Worm (Caenorhabditis elegans) whole organism, early embryonic: ENCODE results near the gene clec-184.
A peak's percentile ranks its signal among the peaks of the same experiment; 100 is the strongest.

Source experiments
- B0310.2 ChIP-seq: sonication (generic microtip); optimal IDR thresholded peaks from 2 replicates; lab custom pipeline; 2016; ENCODE audit warnings: mild to moderate bottlenecking, missing genetic modification characterization, missing compliant biosample characterization
- F13C5.2 ChIP-seq: sonication (generic microtip); optimal IDR thresholded peaks from 2 replicates; lab custom pipeline; 2017; ENCODE audit warnings: mild to moderate bottlenecking, missing genetic modification characterization, inconsistent platforms, missing compliant biosample characterization
- aly-1 ChIP-seq: sonication (generic microtip); optimal IDR thresholded peaks from 2 replicates; lab custom pipeline; 2016; ENCODE audit warnings: missing genetic modification characterization, missing compliant biosample characterization
- ama-1 ChIP-seq: fragments of 150-350 bp; optimal IDR thresholded peaks from 2 replicates; lab custom pipeline; 2014
- ceh-13 ChIP-seq: fragments of 200-800 bp; sonication (Bioruptor generic); optimal IDR thresholded peaks from 2 replicates; lab custom pipeline; 2018; ENCODE audit warnings: mild to moderate bottlenecking, missing genetic modification characterization, missing compliant biosample characterization
- ceh-36 ChIP-seq: sonication (generic microtip); optimal IDR thresholded peaks from 2 replicates; lab custom pipeline; 2016; ENCODE audit warnings: missing genetic modification characterization, inconsistent platforms, missing compliant biosample characterization
- ets-7 ChIP-seq: sonication (generic microtip); optimal IDR thresholded peaks from 2 replicates; lab custom pipeline; 2016; ENCODE audit warnings: missing genotype, missing genetic modification characterization, missing compliant biosample characterization
- flt-1 ChIP-seq: fragments of 200-800 bp; sonication (Bioruptor generic); IDR thresholded peaks from 2 replicates; pipeline ENCODE4 v1.3.6; 2022; ENCODE audit warnings: missing genetic modification characterization, missing compliant biosample characterization
- hmbx-1 ChIP-seq: sonication (generic microtip); optimal IDR thresholded peaks from 2 replicates; lab custom pipeline; 2016; ENCODE audit warnings: mild to moderate bottlenecking, missing genetic modification characterization, missing compliant biosample characterization
- hmg-4 ChIP-seq: fragments of 200-800 bp; sonication (Bioruptor generic); optimal IDR thresholded peaks from 2 replicates; lab custom pipeline; 2018; ENCODE audit warnings: mild to moderate bottlenecking, missing genetic modification characterization, missing compliant biosample characterization
- hnd-1 ChIP-seq: sonication (generic microtip); optimal IDR thresholded peaks from 2 replicates; lab custom pipeline; 2016; ENCODE audit warnings: missing genetic modification characterization, missing compliant biosample characterization
- pes-1 ChIP-seq: fragments of 200-800 bp; sonication (Bioruptor generic); IDR thresholded peaks from 2 replicates; pipeline ENCODE4 v1.3.6; 2022; ENCODE audit warnings: missing genetic modification reagents, missing genetic modification characterization, missing compliant biosample characterization
- scrt-1 ChIP-seq: fragments of 200-800 bp; sonication (Bioruptor generic); IDR thresholded peaks from 2 replicates; pipeline ENCODE4 v1.3.6; 2022; ENCODE audit warnings: missing genetic modification characterization, missing compliant biosample characterization
- sea-1 ChIP-seq: fragments of 200-800 bp; sonication (Bioruptor generic); conservative IDR thresholded peaks from 2 replicates; pipeline ENCODE4 v1.3.6; 2022; ENCODE audit warnings: missing genetic modification characterization, missing compliant biosample characterization
- tbx-11 ChIP-seq: fragments of 200-800 bp; sonication (Bioruptor generic); IDR thresholded peaks from 2 replicates; pipeline ENCODE4 v1.3.6; 2022; ENCODE audit warnings: missing genetic modification characterization, missing compliant biosample characterization
- tbx-37 ChIP-seq: fragments of 200-800 bp; sonication (Bioruptor generic); conservative IDR thresholded peaks from 2 replicates; pipeline ENCODE4 v1.3.6; 2022; ENCODE audit warnings: missing genetic modification reagents, missing genetic modification characterization, missing compliant biosample characterization
- tra-4 ChIP-seq: sonication (generic microtip); optimal IDR thresholded peaks from 2 replicates; lab custom pipeline; 2017; ENCODE audit warnings: missing genetic modification characterization, missing compliant biosample characterization

clec-184 gene

ce11 chrIV:12431755-12432154, 685 bp upstream of the clec-184 start:
- TF ChIP-seq aly-1 (tag; lab: Kevin White, UChicago) (no peak), F13C5.2 (tag; lab: Kevin White, UChicago) (no peak), ceh-13 (no peak), sea-1 (GFP tag; lab: Robert Waterston, UW) (no peak), scrt-1 (GFP tag; lab: Robert Waterston, UW) (no peak), B0310.2 (no peak), hmbx-1 (tag; lab: Kevin White, UChicago) (no peak), ets-7 (tag; lab: Kevin White, UChicago) (no peak)

- TF ChIP-seq pes-1 (no peak), aly-1 (tag; lab: Kevin White, UChicago) (no peak), tra-4 (tag; lab: Kevin White, UChicago) (no peak), ets-7 (tag; lab: Kevin White, UChicago) (no peak), B0310.2 (no peak), sea-1 (GFP tag; lab: Robert Waterston, UW) (no peak), flt-1 (no peak), hnd-1 (no peak), hmbx-1 (tag; lab: Kevin White, UChicago) (no peak), hmg-4 (GFP tag; lab: Kevin White, UChicago) (no peak), F13C5.2 (tag; lab: Kevin White, UChicago) (no peak), ceh-36 (tag; lab: Kevin White, UChicago) (no peak), ama-1 (lab: Kevin White, UChicago) (no peak), scrt-1 (GFP tag; lab: Robert Waterston, UW) (no peak), tbx-11 (GFP tag; lab: Robert Waterston, UW) (no peak), ceh-13 (no peak), tbx-37 (GFP tag; lab: Robert Waterston, UW) (no peak)
Measured at ce11 chrIV:12435442-12435841, 3.0 kb downstream of the clec-184 start, which contains the start of gene irg-4. irg-4 (plus strand) TSS chrIV:12435833.

- TF ChIP-seq scrt-1 (GFP tag; lab: Robert Waterston, UW) = no peak
- TF ChIP-seq tra-4 (tag; lab: Kevin White, UChicago) = no peak
- no peak for TF ChIP-seq hmbx-1 (tag; lab: Kevin White, UChicago)
- no peak for TF ChIP-seq sea-1 (GFP tag; lab: Robert Waterston, UW)
- TF ChIP-seq ceh-36 (tag; lab: Kevin White, UChicago) = no peak
- TF ChIP-seq hmg-4 (GFP tag; lab: Kevin White, UChicago) = no peak
- TF ChIP-seq hnd-1 = no peak
- TF ChIP-seq F13C5.2 (tag; lab: Kevin White, UChicago) = no peak
- TF ChIP-seq flt-1 = no peak
- no peak for TF ChIP-seq pes-1
- no peak for TF ChIP-seq tbx-37 (GFP tag; lab: Robert Waterston, UW)
- no peak for TF ChIP-seq B0310.2
- no peak for TF ChIP-seq ets-7 (tag; lab: Kevin White, UChicago)
- TF ChIP-seq ceh-13 = no peak
Measured at ce11 chrIV:12438359-12438758, 5.9 kb downstream of the clec-184 start, which contains the start of gene clec-185. clec-185 (plus strand) TSS chrIV:12438659.

- TF ChIP-seq F13C5.2 (tag; lab: Kevin White, UChicago) (no peak), ets-7 (tag; lab: Kevin White, UChicago) (no peak)
Measured at ce11 chrIV:12441715-12442114, 9.3 kb downstream of the clec-184 start, which contains the start of gene C25G4.17. C25G4.17 (plus strand) TSS chrIV:12442015.

ce11 chrIV:12443936-12444335, 11.5 kb downstream of the clec-184 start, which contains the start of gene C25G4.2:
C25G4.2 (minus strand) TSS chrIV:12444035.
- TF ChIP-seq B0310.2 (no peak), sea-1 (GFP tag; lab: Robert Waterston, UW) (no peak), ama-1 (lab: Kevin White, UChicago) (no peak), tbx-11 (GFP tag; lab: Robert Waterston, UW) (no peak), ceh-36 (tag; lab: Kevin White, UChicago) (no peak), aly-1 (tag; lab: Kevin White, UChicago) (no peak), pes-1 (no peak), tra-4 (tag; lab: Kevin White, UChicago) (no peak), hnd-1 (no peak), tbx-37 (GFP tag; lab: Robert Waterston, UW) (no peak)

- TF ChIP-seq sea-1 (GFP tag; lab: Robert Waterston, UW) (no peak), B0310.2 (no peak), tra-4 (tag; lab: Kevin White, UChicago) (no peak), flt-1 (no peak), hnd-1 (no peak), ets-7 (tag; lab: Kevin White, UChicago) (no peak), aly-1 (tag; lab: Kevin White, UChicago) (no peak)
Measured at ce11 chrIV:12445463-12445934, 13.1 kb downstream of the clec-184 start, which contains the start of gene C25G4.3. C25G4.3 (minus strand) TSS chrIV:12445884.

- TF ChIP-seq ceh-13 = no peak
- peak; percentile 18 for TF ChIP-seq F13C5.2 (tag; lab: Kevin White, UChicago)
- TF ChIP-seq pes-1 = no peak
- TF ChIP-seq tbx-37 (GFP tag; lab: Robert Waterston, UW) = no peak
- no peak for TF ChIP-seq tra-4 (tag; lab: Kevin White, UChicago)
- TF ChIP-seq hnd-1 = no peak
- TF ChIP-seq tbx-11 (GFP tag; lab: Robert Waterston, UW) = no peak
Measured at ce11 chrIV:12451225-12451831, 18.9 kb downstream of the clec-184 start, which contains the start of gene dpy-26. dpy-26 (minus strand) TSS chrIV:12451335.

DNA sequence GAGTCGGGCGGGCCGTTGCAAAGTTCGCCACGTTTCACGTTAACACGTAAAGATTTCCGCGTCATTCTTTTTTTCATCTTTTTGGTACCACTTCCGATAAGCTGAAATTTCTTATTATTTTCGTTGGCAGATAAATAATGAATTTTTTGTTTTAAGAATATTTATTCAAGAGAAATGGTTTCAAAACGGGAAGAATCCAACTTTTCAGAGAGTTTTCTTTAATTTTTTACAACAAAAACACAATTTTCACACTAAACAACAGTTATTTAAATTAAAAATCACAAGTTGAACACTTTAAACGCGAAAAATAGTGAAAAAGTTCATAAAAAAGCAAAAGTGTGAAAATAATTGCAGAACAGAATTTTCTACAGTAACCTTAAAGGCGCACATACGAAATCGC, 21.7 kb downstream of the clec-184 start, which contains the start of gene spe-44:
Gene spe-44, minus strand, starts transcription at position 101 of the 400 bp plus-strand sequence.
- TF ChIP-seq ets-7 (tag; lab: Kevin White, UChicago) = no peak
- no peak for TF ChIP-seq hmbx-1 (tag; lab: Kevin White, UChicago)
- TF ChIP-seq ceh-36 (tag; lab: Kevin White, UChicago) = no peak
- no peak for TF ChIP-seq hnd-1
- no peak for TF ChIP-seq sea-1 (GFP tag; lab: Robert Waterston, UW)
- TF ChIP-seq pes-1 = no peak
- no peak for TF ChIP-seq scrt-1 (GFP tag; lab: Robert Waterston, UW)
- no peak for TF ChIP-seq F13C5.2 (tag; lab: Kevin White, UChicago)
- no peak for TF ChIP-seq tbx-37 (GFP tag; lab: Robert Waterston, UW)
- TF ChIP-seq B0310.2 = no peak
- TF ChIP-seq flt-1 = no peak
- no peak for TF ChIP-seq aly-1 (tag; lab: Kevin White, UChicago)
- TF ChIP-seq ceh-13 = no peak
- no peak for TF ChIP-seq hmg-4 (GFP tag; lab: Kevin White, UChicago)
- TF ChIP-seq tbx-11 (GFP tag; lab: Robert Waterston, UW) = no peak
- TF ChIP-seq tra-4 (tag; lab: Kevin White, UChicago) = no peak
- TF ChIP-seq ama-1 (lab: Kevin White, UChicago) = no peak
